Fruit fly (Drosophila melanogaster) whole organism, prepupa: ENCODE data around the gene Tip60.

Source experiments
- Blimp-1 ChIP-seq: fragments of 200-800 bp; sonication (Bioruptor generic); optimal IDR thresholded peaks from 3 replicates; lab custom pipeline; 2017; ENCODE audit warnings: missing biosample characterization, missing genetic modification characterization, mild to moderate bottlenecking, moderate library complexity, missing genetic modification reagents
- CG10669 ChIP-seq: fragments of 200-800 bp; sonication (Bioruptor generic); optimal IDR thresholded peaks from 3 replicates; lab custom pipeline; 2018; ENCODE audit warnings: missing biosample characterization, mild to moderate bottlenecking, missing genetic modification characterization, moderate library complexity
- CG11294 ChIP-seq: fragments of 200-800 bp; sonication (Bioruptor generic); IDR thresholded peaks from 2 replicates; pipeline ENCODE4 v1.3.6; 2022; ENCODE audit warnings: missing biosample characterization, missing genetic modification characterization
- CG11762 ChIP-seq: fragments of 200-800 bp; sonication (Bioruptor generic); optimal IDR thresholded peaks from 3 replicates; lab custom pipeline; 2016; ENCODE audit warnings: missing biosample characterization, missing genetic modification characterization; ENCODE audit not compliant: insufficient read depth
- CG1621 ChIP-seq: fragments of 200-800 bp; sonication (Bioruptor generic); optimal IDR thresholded peaks from 3 replicates; lab custom pipeline; 2018; ENCODE audit warnings: missing biosample characterization, mild to moderate bottlenecking, missing genetic modification characterization
- CG16779 ChIP-seq: fragments of 200-800 bp; sonication (Bioruptor generic); optimal IDR thresholded peaks from 3 replicates; lab custom pipeline; 2017; ENCODE audit warnings: missing biosample characterization, mild to moderate bottlenecking, missing genetic modification characterization
- CG3032 ChIP-seq: fragments of 200-800 bp; optimal IDR thresholded peaks from 2 replicates; lab custom pipeline; 2019; ENCODE audit warnings: missing biosample characterization, mild to moderate bottlenecking, missing genetic modification characterization, moderate library complexity
- CG31627 ChIP-seq: fragments of 200-800 bp; sonication (Bioruptor generic); optimal IDR thresholded peaks from 3 replicates; lab custom pipeline; 2016; ENCODE audit warnings: missing biosample characterization, missing genetic modification characterization
- CG3919 ChIP-seq: fragments of 200-800 bp; sonication (Bioruptor generic); optimal IDR thresholded peaks from 3 replicates; lab custom pipeline; 2016; ENCODE audit warnings: missing biosample characterization, missing genetic modification characterization
- CG4318 ChIP-seq: fragments of 200-800 bp; sonication (Bioruptor generic); optimal IDR thresholded peaks from 3 replicates; lab custom pipeline; 2017; ENCODE audit warnings: missing biosample characterization, mild to moderate bottlenecking, missing genetic modification characterization
- CG6163 ChIP-seq: fragments of 200-800 bp; sonication (Bioruptor generic); IDR thresholded peaks from 3 replicates; pipeline ENCODE4 v1.3.6; 2022; ENCODE audit warnings: missing biosample characterization, missing genetic modification characterization
- CG6276 ChIP-seq: fragments of 200-800 bp; sonication (Bioruptor generic); optimal IDR thresholded peaks from 2 replicates; lab custom pipeline; 2017; ENCODE audit warnings: missing biosample characterization, mild to moderate bottlenecking, missing genetic modification characterization
- CG6792 ChIP-seq: fragments of 200-800 bp; sonication (Bioruptor generic); optimal IDR thresholded peaks from 3 replicates; lab custom pipeline; 2016; ENCODE audit warnings: missing biosample characterization, missing genetic modification characterization
- CG7368 ChIP-seq: fragments of 200-800 bp; sonication (Bioruptor generic); optimal IDR thresholded peaks from 3 replicates; lab custom pipeline; 2016; ENCODE audit warnings: missing biosample characterization, missing genetic modification characterization
- CG8119 ChIP-seq: fragments of 200-800 bp; sonication (Bioruptor generic); IDR thresholded peaks from 3 replicates; pipeline ENCODE4 v1.3.6; 2022; ENCODE audit warnings: missing biosample characterization, missing genetic modification characterization
- CG8632 ChIP-seq: fragments of 200-800 bp; sonication (Bioruptor generic); optimal IDR thresholded peaks from 3 replicates; lab custom pipeline; 2016; ENCODE audit warnings: missing biosample characterization, missing genetic modification characterization
- CG9139 ChIP-seq: fragments of 200-800 bp; sonication (Bioruptor generic); optimal IDR thresholded peaks from 3 replicates; lab custom pipeline; 2017; ENCODE audit warnings: missing biosample characterization, mild to moderate bottlenecking, missing genetic modification characterization
- Eip75B ChIP-seq: fragments of 200-800 bp; sonication (Bioruptor generic); optimal IDR thresholded peaks from 3 replicates; lab custom pipeline; 2016; ENCODE audit warnings: missing biosample characterization, missing genetic modification characterization
- Eip78C ChIP-seq: fragments of 200-800 bp; sonication (Bioruptor generic); peaks from one replicate; lab custom pipeline; 2016; ENCODE audit warnings: missing biosample characterization, missing genetic modification characterization
- Eip93F ChIP-seq: fragments of 200-800 bp; sonication (Bioruptor generic); optimal IDR thresholded peaks from 2 replicates; lab custom pipeline; 2016; ENCODE audit warnings: missing biosample characterization, mild to moderate bottlenecking, missing genetic modification characterization
- Ets21C ChIP-seq: fragments of 200-800 bp; sonication (Bioruptor generic); optimal IDR thresholded peaks from 3 replicates; lab custom pipeline; 2016; ENCODE audit warnings: missing biosample characterization, missing genetic modification characterization
- Ets96B ChIP-seq: fragments of 200-800 bp; optimal IDR thresholded peaks from 2 replicates; lab custom pipeline; 2019; ENCODE audit warnings: missing biosample characterization, mild to moderate bottlenecking, missing genetic modification characterization, moderate library complexity
- Gug ChIP-seq: fragments of 200-800 bp; sonication (Bioruptor generic); IDR thresholded peaks from 2 replicates; pipeline ENCODE4 v1.3.6; 2022; ENCODE audit warnings: missing biosample characterization, missing genetic modification characterization
- Hr38 ChIP-seq: sonication (Bioruptor generic); optimal IDR thresholded peaks from 2 replicates; lab custom pipeline; 2016; ENCODE audit warnings: missing biosample characterization, missing genetic modification characterization
- Met ChIP-seq: fragments of 200-800 bp; sonication (Bioruptor generic); optimal IDR thresholded peaks from 3 replicates; lab custom pipeline; 2016; ENCODE audit warnings: missing biosample characterization, missing genetic modification characterization
- Smox ChIP-seq: fragments of 200-800 bp; sonication (Bioruptor generic); optimal IDR thresholded peaks from 3 replicates; lab custom pipeline; 2016; ENCODE audit warnings: missing biosample characterization, missing genetic modification characterization
- Sox14 ChIP-seq: fragments of 200-800 bp; sonication (Bioruptor generic); optimal IDR thresholded peaks from 3 replicates; lab custom pipeline; 2016; ENCODE audit warnings: missing biosample characterization, missing genetic modification characterization
- Sox15 ChIP-seq: fragments of 200-800 bp; sonication (Bioruptor generic); optimal IDR thresholded peaks from 3 replicates; lab custom pipeline; 2016; ENCODE audit warnings: missing biosample characterization, missing genetic modification characterization
- acj6 ChIP-seq: fragments of 200-800 bp; sonication (Bioruptor generic); optimal IDR thresholded peaks from 3 replicates; lab custom pipeline; 2016; ENCODE audit warnings: missing biosample characterization, missing genetic modification characterization
- dac ChIP-seq: fragments of 200-800 bp; sonication (Bioruptor generic); optimal IDR thresholded peaks from 2 replicates; lab custom pipeline; 2017; ENCODE audit warnings: missing biosample characterization, mild to moderate bottlenecking, missing genetic modification characterization
- dsx ChIP-seq: fragments of 200-800 bp; optimal IDR thresholded peaks from 3 replicates; lab custom pipeline; 2019; ENCODE audit warnings: missing biosample characterization, mild to moderate bottlenecking, missing genetic modification characterization, moderate library complexity; ENCODE audit not compliant: poor library complexity, severe bottlenecking
- eg ChIP-seq: fragments of 200-800 bp; sonication (Bioruptor generic); IDR thresholded peaks from 3 replicates; pipeline ENCODE4 v1.3.6; 2022; ENCODE audit warnings: missing biosample characterization, missing genetic modification characterization
- esn ChIP-seq: fragments of 200-800 bp; sonication (Bioruptor generic); optimal IDR thresholded peaks from 2 replicates; lab custom pipeline; 2016; ENCODE audit warnings: missing biosample characterization, mild to moderate bottlenecking, missing genetic modification characterization, moderate library complexity
- fd59A ChIP-seq: fragments of 200-800 bp; sonication (Bioruptor generic); optimal IDR thresholded peaks from 2 replicates; lab custom pipeline; 2017; ENCODE audit warnings: missing biosample characterization, mild to moderate bottlenecking, missing genetic modification characterization, missing genetic modification reagents
- fd85E ChIP-seq: fragments of 200-800 bp; sonication (Bioruptor generic); optimal IDR thresholded peaks from 3 replicates; lab custom pipeline; 2016; ENCODE audit warnings: missing biosample characterization, missing genetic modification characterization
- fkh ChIP-seq: fragments of 200-800 bp; sonication (Bioruptor generic); optimal IDR thresholded peaks from 3 replicates; lab custom pipeline; 2017; ENCODE audit warnings: missing biosample characterization, mild to moderate bottlenecking, missing genetic modification characterization, moderate library complexity
- spab ChIP-seq: fragments of 200-800 bp; sonication (Bioruptor generic); optimal IDR thresholded peaks from 2 replicates; lab custom pipeline; 2017; ENCODE audit warnings: missing biosample characterization, mild to moderate bottlenecking, missing genetic modification characterization, missing genetic modification reagents
- ss ChIP-seq, 2 experiments: fragments of 200-800 bp; sonication (Bioruptor generic); optimal IDR thresholded peaks; 2 replicates in 1 of 2; 3 replicates in 1 of 2; lab custom pipeline; 2017 to 2018; ENCODE audit warnings: mild to moderate bottlenecking in 2 of 2, missing biosample characterization in 2 of 2, missing genetic modification characterization in 2 of 2, moderate library complexity in 1 of 2
- svp ChIP-seq: fragments of 200-800 bp; sonication (Bioruptor generic); peaks from one replicate; lab custom pipeline; 2016; ENCODE audit warnings: missing biosample characterization, missing genetic modification characterization
- topi ChIP-seq: fragments of 200-800 bp; sonication (Bioruptor generic); optimal IDR thresholded peaks from 3 replicates; lab custom pipeline; 2016; ENCODE audit warnings: missing biosample characterization, missing genetic modification characterization
- vri ChIP-seq: fragments of 200-800 bp; sonication (Bioruptor generic); optimal IDR thresholded peaks from 3 replicates; lab custom pipeline; 2016; ENCODE audit warnings: missing biosample characterization, mild to moderate bottlenecking, missing genetic modification characterization

The Tip60 gene

dm6 chrX:4150989-4151388 is 33.7 kb upstream of the Tip60 start (continued):
- TF ChIP-seq CG8632 (GFP tag; lab: Kevin White, UChicago) (no peak), Smox (GFP tag; lab: Kevin White, UChicago) (peak; percentile 27), CG11294 (GFP tag; lab: Robert Waterston, UW) (no peak; the same call in 1 of the 2 replicates), CG3032 (tag; lab: Kevin White, UChicago) (no peak), dsx (GFP tag; lab: Kevin White, UChicago) (no peak), CG11762 (GFP tag; lab: Kevin White, UChicago) (no peak), Sox15 (no peak), topi (GFP tag; lab: Kevin White, UChicago) (peak; percentile 25), vri (GFP tag; lab: Kevin White, UChicago) (no peak), CG6276 (peak; percentile 21), eg (peak; percentile 54), Eip75B (GFP tag; lab: Kevin White, UChicago) (no peak), Met (GFP tag; lab: Kevin White, UChicago) (peak; percentile 12), CG7368 (GFP tag; lab: Kevin White, UChicago) (no peak), Gug (GFP tag; lab: Robert Waterston, UW) (no peak)

DNA sequence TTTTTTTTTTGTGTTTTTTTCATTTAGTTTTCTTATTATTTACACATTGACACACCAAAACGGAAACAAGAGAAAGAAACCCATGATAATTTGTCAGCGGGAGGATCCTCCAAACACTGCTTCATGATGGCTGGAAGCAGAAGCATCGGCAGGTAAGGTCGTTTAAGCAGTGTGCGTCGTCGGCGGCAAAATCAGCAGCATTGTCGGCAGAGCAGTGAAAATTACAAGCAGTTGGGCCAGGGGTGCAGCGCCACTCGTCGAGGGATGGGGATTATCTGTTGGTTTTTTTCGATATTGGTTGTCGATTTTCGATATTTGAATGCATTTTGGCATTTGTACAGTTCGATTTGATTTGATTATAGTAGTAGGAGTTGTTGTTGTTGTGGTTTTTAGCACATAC is 21.8 kb upstream of the Tip60 start:
- TF ChIP-seq CG31627, result no peak
- no peak for TF ChIP-seq Hr38 (GFP tag; lab: Kevin White, UChicago)
- no peak for TF ChIP-seq CG6276
- no peak for TF ChIP-seq Blimp-1 (GFP tag; lab: Kevin White, UChicago)
- no peak for TF ChIP-seq ss (GFP tag; optimal IDR thresholded peaks at IDR 0.05; lab: Kevin White, UChicago)
- no peak for TF ChIP-seq Eip75B (GFP tag; lab: Kevin White, UChicago)
- TF ChIP-seq CG1621, result no peak
- TF ChIP-seq fkh (GFP tag; lab: Kevin White, UChicago), result no peak
- TF ChIP-seq CG6792 (GFP tag; lab: Kevin White, UChicago), result no peak
- no peak for TF ChIP-seq CG8632 (GFP tag; lab: Kevin White, UChicago)

- TF ChIP-seq acj6 (GFP tag; lab: Kevin White, UChicago) (no peak), Ets96B (no peak), CG3032 (tag; lab: Kevin White, UChicago) (no peak), Eip93F (GFP tag; lab: Kevin White, UChicago) (no peak), Smox (GFP tag; lab: Kevin White, UChicago) (no peak), Eip78C (GFP tag; lab: Kevin White, UChicago) (peak; percentile 23), CG6163 (GFP tag; lab: Robert Waterston, UW) (no peak), CG11762 (GFP tag; lab: Kevin White, UChicago) (no peak), CG1621 (peak; percentile 72), CG16779 (no peak), Eip75B (GFP tag; lab: Kevin White, UChicago) (no peak), fkh (GFP tag; lab: Kevin White, UChicago) (peak; percentile 81), CG8119 (no peak), CG9139 (GFP tag; lab: Kevin White, UChicago) (no peak), dac (GFP tag; lab: Kevin White, UChicago) (no peak)
Observed at dm6 chrX:4131049-4131629, 13.9 kb upstream of the Tip60 start, which contains the start of gene GlcAT-I. GlcAT-I (plus strand) TSS chrX:4131211.

- TF ChIP-seq svp (GFP tag; lab: Kevin White, UChicago), result no peak
- TF ChIP-seq, all 60 proteins: peak for 0
Observed at dm6 chrX:4119582-4119981, 2.3 kb upstream of the Tip60 start.

DNA sequence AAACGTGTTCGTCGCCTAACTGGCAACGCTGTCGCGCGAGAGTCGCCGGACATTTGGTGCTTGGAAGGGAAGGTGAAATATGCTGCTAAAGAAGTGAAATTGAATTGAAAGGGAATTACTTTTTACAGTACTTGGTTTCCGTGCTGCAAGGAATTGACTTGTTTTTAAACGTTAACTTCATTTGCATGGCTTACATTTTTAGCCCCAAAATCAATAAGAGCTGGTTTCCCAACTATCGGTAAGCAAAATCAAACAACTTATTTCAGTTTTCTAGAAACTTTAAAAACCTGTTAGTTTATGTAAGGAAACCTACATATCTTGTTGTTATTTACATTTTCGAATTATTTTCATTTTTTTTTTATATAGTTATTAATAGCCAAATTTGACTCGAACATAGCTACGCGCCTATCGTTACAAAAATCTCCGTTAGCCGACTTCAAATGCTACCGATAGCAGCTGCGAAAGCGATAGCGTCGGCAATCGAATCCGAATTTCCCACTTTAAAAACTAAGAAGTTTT is 3.5 kb downstream of the Tip60 start, which contains the start of the genes dgt4 and Nsun2:
dgt4 (plus strand) TSS at position 4 of the 519 bp plus-strand sequence.
Nsun2 (minus strand) TSS at position 37 of the 519 bp plus-strand sequence.
- TF ChIP-seq Sox14 (peak; percentile 10), spab (no peak), Ets96B (no peak), acj6 (GFP tag; lab: Kevin White, UChicago) (peak; percentile 28), CG10669 (GFP tag; lab: Kevin White, UChicago) (no peak), Eip75B (GFP tag; lab: Kevin White, UChicago) (peak; percentile 31), CG9139 (GFP tag; lab: Kevin White, UChicago) (no peak), fd85E (GFP tag; lab: Kevin White, UChicago) (no peak), ss (GFP tag; optimal IDR thresholded peaks at IDR 0.05; lab: Kevin White, UChicago) (no peak), Ets21C (GFP tag; lab: Kevin White, UChicago) (peak; percentile 35), esn (GFP tag; lab: Kevin White, UChicago) (peak; percentile 45), CG3919 (GFP tag; lab: Kevin White, UChicago) (peak; percentile 15), CG4318 (GFP tag; lab: Kevin White, UChicago) (no peak), fd59A (GFP tag; lab: Kevin White, UChicago) (no peak), CG31627 (peak; percentile 36), Met (GFP tag; lab: Kevin White, UChicago) (peak; percentile 45), topi (GFP tag; lab: Kevin White, UChicago) (peak; percentile 27)
